Fruit fly (Drosophila melanogaster): ENCODE results near the gene drm.
A peak's percentile ranks its signal among the peaks of the same experiment; 100 is the strongest.

drm gene

DNA sequence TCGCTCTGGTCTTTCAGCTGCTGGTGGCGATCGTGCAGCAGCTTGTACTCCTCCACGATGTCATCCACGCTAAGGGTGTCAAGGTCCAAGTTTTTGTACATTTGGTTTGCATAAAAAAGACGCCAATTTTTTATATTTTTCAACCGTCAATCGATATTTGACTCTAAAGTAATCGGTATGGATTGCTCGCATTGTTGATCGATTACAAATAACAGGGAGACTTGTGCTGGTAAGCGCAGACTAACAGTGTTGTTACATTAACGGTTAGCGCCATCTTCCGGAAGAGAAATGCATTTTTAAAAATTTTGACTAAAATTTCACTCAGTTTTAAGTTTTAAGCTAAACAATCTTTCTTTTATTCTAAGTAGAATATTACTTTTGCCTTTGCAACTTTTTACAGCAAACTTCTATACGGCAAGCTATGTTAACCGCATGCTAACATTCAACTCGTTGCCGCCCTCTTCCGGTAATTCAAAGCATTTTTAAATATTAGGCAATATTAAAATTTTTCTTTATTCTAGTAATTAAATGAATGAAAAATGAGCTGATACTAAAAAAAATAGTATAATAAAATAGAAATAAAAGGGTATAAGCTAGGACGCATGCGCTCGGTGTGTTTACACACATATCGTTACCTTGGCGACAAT is 8.7 kb upstream of the drm start, which contains the start of the genes Spindly and IFT57:
Gene Spindly (minus strand): TSS at position 132 of the 647 bp plus-strand sequence.
Gene IFT57 (plus strand): TSS at position 604 of the 647 bp plus-strand sequence.
- no peak for TF ChIP-seq Snoo (tag; optimal IDR thresholded peaks at IDR 0.05)
- TF ChIP-seq CG32121 (GFP tag; IDR thresholded peaks at IDR 0.05), result no peak
- TF ChIP-seq CG14655 (GFP tag; optimal IDR thresholded peaks at IDR 0.05), result no peak
- no peak for TF ChIP-seq Ets98B (GFP tag; IDR thresholded peaks at IDR 0.05)

DNA sequence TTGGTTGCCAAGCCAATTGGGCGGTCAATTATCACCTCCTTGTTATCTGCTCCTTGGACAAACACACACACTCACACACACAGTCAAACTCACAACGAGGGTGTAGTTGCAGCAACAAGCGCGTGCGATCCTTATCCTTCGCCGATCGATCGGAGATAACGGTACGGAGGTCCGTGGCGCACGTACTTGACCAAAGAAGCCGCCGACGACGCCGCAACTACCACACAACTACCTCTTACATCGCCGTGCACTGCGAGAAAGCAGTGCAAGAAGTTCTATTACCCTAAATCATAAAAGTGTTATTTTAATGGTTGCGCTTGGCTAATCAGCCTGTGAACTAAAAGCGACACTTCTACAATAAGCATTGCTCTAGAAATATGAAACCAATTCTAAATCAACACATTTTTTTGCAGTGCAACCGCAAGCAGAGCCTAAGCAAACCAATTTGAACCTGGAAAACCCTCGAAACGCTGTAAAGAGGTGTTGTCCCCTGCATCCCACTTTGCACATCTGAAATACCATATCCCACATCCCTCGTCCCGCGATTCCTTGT is 6.0 kb upstream of the drm start:
- TF ChIP-seq D1 (tag; optimal IDR thresholded peaks at IDR 0.05) (no peak), CG4496 (GFP tag; IDR thresholded peaks at IDR 0.05) (peak; percentile 57; the same call in 2 of the 3 replicates), CG32121 (GFP tag; IDR thresholded peaks at IDR 0.05) (no peak), Pif1B (GFP tag; optimal IDR thresholded peaks at IDR 0.05) (no peak), rn (GFP tag; IDR thresholded peaks at IDR 0.05) (no peak), Ets98B (GFP tag; IDR thresholded peaks at IDR 0.05) (no peak), Snoo (tag; optimal IDR thresholded peaks at IDR 0.05) (peak; percentile 10), CG34367 (tag; optimal IDR thresholded peaks at IDR 0.05) (peak; percentile 23), CG14655 (GFP tag; optimal IDR thresholded peaks at IDR 0.05) (peak; percentile 44), fd96Ca (GFP tag; IDR thresholded peaks at IDR 0.05) (peak; percentile 61; the same call in 2 of the 3 replicates), gl (tag; optimal IDR thresholded peaks at IDR 0.05) (no peak), Pif1A (GFP tag; optimal IDR thresholded peaks at IDR 0.05) (no peak), CG8301 (tag; optimal IDR thresholded peaks at IDR 0.05) (no peak), CG10348 (GFP tag; IDR thresholded peaks at IDR 0.05) (no peak), CG8159 (tag; optimal IDR thresholded peaks at IDR 0.05) (peak; percentile 41), CG15710 (tag; optimal IDR thresholded peaks at IDR 0.05) (peak; percentile 21), CG13204 (GFP tag; optimal IDR thresholded peaks at IDR 0.05) (no peak), CG17806 (tag; optimal IDR thresholded peaks at IDR 0.05) (peak; percentile 22), CG12605 (GFP tag; IDR thresholded peaks at IDR 0.05) (0 out of 2 replicates have a peak, but pooled peaks have one; percentile 15), EcR (GFP tag; optimal IDR thresholded peaks at IDR 0.05) (no peak), CG9948 (tag; optimal IDR thresholded peaks at IDR 0.05) (peak; percentile 29)

dm6 chr2L:3534227-3534842 is 4.7 kb upstream of the drm start:
- TF ChIP-seq rn (GFP tag; IDR thresholded peaks at IDR 0.05) (peak; percentile 74), EcR (GFP tag; optimal IDR thresholded peaks at IDR 0.05) (peak; percentile 12), Ets98B (GFP tag; IDR thresholded peaks at IDR 0.05) (peak; percentile 85), CG8159 (tag; optimal IDR thresholded peaks at IDR 0.05) (peak; percentile 89), CG34367 (tag; optimal IDR thresholded peaks at IDR 0.05) (peak; percentile 85), CG32121 (GFP tag; IDR thresholded peaks at IDR 0.05) (peak; percentile 80), CG9948 (tag; optimal IDR thresholded peaks at IDR 0.05) (peak; percentile 81), fd96Ca (GFP tag; IDR thresholded peaks at IDR 0.05) (peak; percentile 89), CG13204 (GFP tag; optimal IDR thresholded peaks at IDR 0.05) (peak; percentile 48), CG4496 (GFP tag; IDR thresholded peaks at IDR 0.05) (peak; percentile 93), CG17806 (tag; optimal IDR thresholded peaks at IDR 0.05) (peak; percentile 87), CG14655 (GFP tag; optimal IDR thresholded peaks at IDR 0.05) (peak; percentile 87), gl (tag; optimal IDR thresholded peaks at IDR 0.05) (peak; percentile 47), Pif1A (GFP tag; optimal IDR thresholded peaks at IDR 0.05) (peak; percentile 90), CG15710 (tag; optimal IDR thresholded peaks at IDR 0.05) (peak; percentile 90), Snoo (tag; optimal IDR thresholded peaks at IDR 0.05) (peak; percentile 90), Pif1B (GFP tag; optimal IDR thresholded peaks at IDR 0.05) (peak; percentile 86), CG10348 (GFP tag; IDR thresholded peaks at IDR 0.05) (no peak), CG12605 (GFP tag; IDR thresholded peaks at IDR 0.05) (peak; percentile 85), D1 (tag; optimal IDR thresholded peaks at IDR 0.05) (peak; percentile 12), CG8301 (tag; optimal IDR thresholded peaks at IDR 0.05) (peak; percentile 82)

dm6 chr2L:3539412-3539743 is 331 bp downstream of the drm start:
- no peak for TF ChIP-seq rn (GFP tag; IDR thresholded peaks at IDR 0.05)
- TF ChIP-seq gl (tag; optimal IDR thresholded peaks at IDR 0.05), result no peak
- no peak for TF ChIP-seq CG15710 (tag; optimal IDR thresholded peaks at IDR 0.05)
- TF ChIP-seq fd96Ca (GFP tag; IDR thresholded peaks at IDR 0.05), result no peak
- no peak for TF ChIP-seq Snoo (tag; optimal IDR thresholded peaks at IDR 0.05)
- no peak for TF ChIP-seq CG10348 (GFP tag; IDR thresholded peaks at IDR 0.05)
- no peak for TF ChIP-seq CG34367 (tag; optimal IDR thresholded peaks at IDR 0.05)
- TF ChIP-seq CG14655 (GFP tag; optimal IDR thresholded peaks at IDR 0.05), result no peak
- no peak for TF ChIP-seq CG8159 (tag; optimal IDR thresholded peaks at IDR 0.05)
- TF ChIP-seq CG9948 (tag; optimal IDR thresholded peaks at IDR 0.05), result no peak
- TF ChIP-seq CG12605 (GFP tag; IDR thresholded peaks at IDR 0.05), result no peak
- TF ChIP-seq CG4496 (GFP tag; IDR thresholded peaks at IDR 0.05), result no peak
- TF ChIP-seq CG17806 (tag; optimal IDR thresholded peaks at IDR 0.05), result no peak

DNA sequence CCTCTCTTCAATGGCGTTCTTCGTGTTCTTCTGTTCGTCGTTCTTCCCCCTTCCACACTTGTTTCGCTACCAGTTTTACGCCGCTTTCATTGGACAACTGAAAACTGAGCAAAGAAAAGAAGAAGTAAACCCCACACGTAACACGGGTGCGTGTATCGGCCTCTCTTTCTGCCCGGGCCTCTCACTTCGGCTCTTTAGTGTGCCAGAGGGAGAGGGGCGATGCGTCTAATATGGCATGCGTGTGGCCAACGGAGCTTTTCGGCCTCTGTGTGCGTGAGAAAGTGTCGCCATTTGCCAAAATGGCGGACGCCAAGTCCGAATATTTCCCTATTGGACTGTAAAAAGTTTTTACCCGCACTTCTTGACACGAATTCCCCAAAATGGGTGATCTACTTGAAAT is 949 bp downstream of the drm start:
- TF ChIP-seq Pif1B (GFP tag; optimal IDR thresholded peaks at IDR 0.05) (no peak), CG17806 (tag; optimal IDR thresholded peaks at IDR 0.05) (no peak), CG32121 (GFP tag; IDR thresholded peaks at IDR 0.05) (no peak), CG14655 (GFP tag; optimal IDR thresholded peaks at IDR 0.05) (no peak), CG4496 (GFP tag; IDR thresholded peaks at IDR 0.05) (no peak), CG8159 (tag; optimal IDR thresholded peaks at IDR 0.05) (no peak), CG8301 (tag; optimal IDR thresholded peaks at IDR 0.05) (no peak), Snoo (tag; optimal IDR thresholded peaks at IDR 0.05) (no peak), gl (tag; optimal IDR thresholded peaks at IDR 0.05) (no peak)
